Worm (Caenorhabditis elegans) whole organism, young adult: ENCODE results near the gene dpy-13.

ENCODE experiments used
- F39B2.1 ChIP-seq: fragments of 200-800 bp; sonication (Bioruptor generic); IDR thresholded peaks from 2 replicates; pipeline ENCODE4 v1.3.6; 2022; ENCODE audit warnings: missing genetic modification reagents, missing genetic modification characterization, missing compliant biosample characterization
- F55B11.4 ChIP-seq: sonication (generic microtip); optimal IDR thresholded peaks from 2 replicates; lab custom pipeline; 2016; ENCODE audit warnings: missing compliant biosample characterization, missing genetic modification characterization, borderline replicate concordance; ENCODE audit not compliant: insufficient read depth
- Y53F4B.3 ChIP-seq: fragments of 200-800 bp; sonication (Bioruptor generic); IDR thresholded peaks from 2 replicates; pipeline ENCODE4 v1.3.6; 2022; ENCODE audit warnings: missing genetic modification reagents, missing genetic modification characterization, missing compliant biosample characterization
- Y53G8AR.9 ChIP-seq: fragments of 200-800 bp; sonication (Bioruptor generic); conservative IDR thresholded peaks from 2 replicates; pipeline ENCODE4 v1.3.6; 2022; ENCODE audit warnings: missing genetic modification reagents, missing genetic modification characterization, missing compliant biosample characterization
- attf-3 ChIP-seq: fragments of 200-800 bp; sonication (Bioruptor generic); conservative IDR thresholded peaks from 2 replicates; pipeline ENCODE4 v1.3.6; 2022; ENCODE audit warnings: missing genetic modification reagents, missing genetic modification characterization, missing compliant biosample characterization
- bed-2 ChIP-seq: fragments of 200-800 bp; sonication (Bioruptor generic); IDR thresholded peaks from 2 replicates; pipeline ENCODE4 v1.3.6; 2022; ENCODE audit warnings: missing genetic modification reagents, missing genetic modification characterization, missing compliant biosample characterization
- ccch-3 ChIP-seq: fragments of 200-800 bp; sonication (Bioruptor generic); optimal IDR thresholded peaks from 2 replicates; lab custom pipeline; 2018; ENCODE audit warnings: mild to moderate bottlenecking, missing genetic modification characterization, missing compliant biosample characterization
- cebp-2 ChIP-seq: fragments of 200-800 bp; sonication (Bioruptor generic); IDR thresholded peaks from 2 replicates; pipeline ENCODE4 v1.3.6; 2022; ENCODE audit warnings: missing genetic modification characterization, missing compliant biosample characterization
- ceh-58 ChIP-seq: fragments of 200-800 bp; sonication (Bioruptor generic); IDR thresholded peaks from 2 replicates; pipeline ENCODE4 v1.3.6; 2022; ENCODE audit warnings: missing genetic modification characterization, missing compliant biosample characterization
- chd-7 ChIP-seq: sonication (generic microtip); optimal IDR thresholded peaks from 2 replicates; lab custom pipeline; 2016; ENCODE audit warnings: mild to moderate bottlenecking, missing genetic modification characterization, moderate library complexity, missing compliant biosample characterization
- dox-1 ChIP-seq: fragments of 200-800 bp; sonication (Bioruptor generic); IDR thresholded peaks from 2 replicates; pipeline ENCODE4 v1.3.6; 2022; ENCODE audit warnings: missing genetic modification reagents, missing genetic modification characterization, missing compliant biosample characterization
- dpl-1 ChIP-seq: fragments of 150-350 bp; optimal IDR thresholded peaks from 2 replicates; lab custom pipeline; 2014; ENCODE audit warnings: missing biosample characterization, missing genetic modification reagents, missing genetic modification characterization
- efl-1 ChIP-seq: fragments of 150-350 bp; optimal IDR thresholded peaks from 2 replicates; lab custom pipeline; 2014; ENCODE audit warnings: missing biosample characterization, missing genetic modification reagents, missing genetic modification characterization
- egrh-3 ChIP-seq: fragments of 200-800 bp; sonication (Bioruptor generic); IDR thresholded peaks from 2 replicates; pipeline ENCODE4 v1.3.6; 2022; ENCODE audit warnings: missing genetic modification reagents, missing genetic modification characterization, missing compliant biosample characterization
- ets-4 ChIP-seq: fragments of 200-800 bp; sonication (Bioruptor generic); optimal IDR thresholded peaks from 2 replicates; lab custom pipeline; 2018; ENCODE audit warnings: mild to moderate bottlenecking, missing genetic modification characterization, missing compliant biosample characterization
- hlh-26 ChIP-seq: fragments of 200-800 bp; sonication (Bioruptor generic); conservative IDR thresholded peaks from 2 replicates; pipeline ENCODE4 v1.3.6; 2022; ENCODE audit warnings: missing genetic modification reagents, missing genetic modification characterization, missing compliant biosample characterization
- hmg-1.2 ChIP-seq: fragments of 200-800 bp; sonication (Bioruptor generic); IDR thresholded peaks from 2 replicates; pipeline ENCODE4 v1.3.6; 2022; ENCODE audit warnings: missing genetic modification reagents, missing genetic modification characterization, missing compliant biosample characterization
- hsf-1 ChIP-seq: fragments of 200-800 bp; sonication (Bioruptor generic); IDR thresholded peaks from 2 replicates; pipeline ENCODE4 v1.3.6; 2022; ENCODE audit warnings: missing genetic modification reagents, missing genetic modification characterization, missing compliant biosample characterization
- lin-26 ChIP-seq: fragments of 200-800 bp; sonication (Bioruptor generic); IDR thresholded peaks from 2 replicates; pipeline ENCODE4 v1.3.6; 2022; ENCODE audit warnings: missing genetic modification reagents, missing genetic modification characterization, missing compliant biosample characterization
- madf-8 ChIP-seq: fragments of 200-800 bp; sonication (Bioruptor generic); conservative IDR thresholded peaks from 2 replicates; pipeline ENCODE4 v1.3.6; 2022; ENCODE audit warnings: missing genetic modification reagents, missing genetic modification characterization, missing compliant biosample characterization
- mcd-1 ChIP-seq: fragments of 200-800 bp; sonication (Bioruptor generic); IDR thresholded peaks from 2 replicates; pipeline ENCODE4 v1.3.6; 2022; ENCODE audit warnings: missing genetic modification reagents, missing genetic modification characterization, missing compliant biosample characterization
- mes-4 ChIP-seq: sonication (generic microtip); optimal IDR thresholded peaks from 2 replicates; lab custom pipeline; 2016; ENCODE audit warnings: missing genotype, missing genetic modification characterization, missing compliant biosample characterization
- nfya-2 ChIP-seq: fragments of 200-800 bp; sonication (Bioruptor generic); IDR thresholded peaks from 2 replicates; pipeline ENCODE4 v1.3.6; 2022; ENCODE audit warnings: missing genetic modification reagents, missing genetic modification characterization, missing compliant biosample characterization
- nhr-120 ChIP-seq: fragments of 200-800 bp; sonication (Bioruptor generic); IDR thresholded peaks from 2 replicates; pipeline ENCODE4 v1.3.6; 2022; ENCODE audit warnings: missing genetic modification characterization, missing compliant biosample characterization
- nhr-80 ChIP-seq: sonication (generic microtip); optimal IDR thresholded peaks from 2 replicates; lab custom pipeline; 2016; ENCODE audit warnings: missing genetic modification characterization, missing compliant biosample characterization
- pha-4 ChIP-seq: fragments of 150-350 bp; sonication (generic microtip); optimal IDR thresholded peaks from 2 replicates; lab custom pipeline; 2014; ENCODE audit warnings: missing biosample characterization, missing genetic modification reagents, missing genetic modification characterization
- rec-8 ChIP-seq, 2 experiments: sonication (generic microtip); optimal IDR thresholded peaks; 2 replicates each; lab custom pipeline; 2016; ENCODE audit warnings: mild to moderate bottlenecking in 2 of 2, missing genetic modification characterization in 2 of 2, missing genetic modification reagents in 2 of 2, missing genotype in 2 of 2, missing biosample characterization in 1 of 2, missing compliant biosample characterization in 1 of 2, moderate library complexity in 1 of 2
- sea-2 ChIP-seq: fragments of 200-800 bp; sonication (Bioruptor generic); IDR thresholded peaks from 2 replicates; pipeline ENCODE4 v1.3.6; 2022; ENCODE audit warnings: missing genetic modification characterization, missing compliant biosample characterization
- snpc-1.1 ChIP-seq: sonication (generic microtip); optimal IDR thresholded peaks from 2 replicates; lab custom pipeline; 2017; ENCODE audit warnings: missing genetic modification characterization, mild to moderate bottlenecking, missing compliant biosample characterization, antibody characterized with exemption, moderate library complexity, missing genotype, missing genetic modification reagents; ENCODE audit not compliant: insufficient read depth
- snpc-4 ChIP-seq, 5 experiments: fragments of 150-350 bp in 1 of 5; sonication (generic microtip) in 4 of 5; optimal IDR thresholded peaks; 2 replicates each; lab custom pipeline; 2014 to 2018; ENCODE audit warnings: missing genetic modification characterization in 5 of 5, missing biosample characterization in 3 of 5, antibody characterized with exemption in 2 of 5, mild to moderate bottlenecking in 2 of 5, missing compliant biosample characterization in 2 of 5, missing genotype in 2 of 5, moderate library complexity in 2 of 5, missing genetic modification reagents in 1 of 5
- tbx-9 ChIP-seq: sonication (generic microtip); optimal IDR thresholded peaks from 2 replicates; lab custom pipeline; 2016; ENCODE audit warnings: borderline replicate concordance, missing genetic modification characterization, inconsistent platforms, missing compliant biosample characterization
- unc-130 ChIP-seq: sonication (generic microtip); optimal IDR thresholded peaks from 2 replicates; lab custom pipeline; 2016; ENCODE audit warnings: missing genetic modification reagents, missing genetic modification characterization, missing compliant biosample characterization
- zfh-2 ChIP-seq: fragments of 200-800 bp; sonication (Bioruptor generic); conservative IDR thresholded peaks from 2 replicates; pipeline ENCODE4 v1.3.6; 2022; ENCODE audit warnings: missing genetic modification reagents, missing genetic modification characterization, missing compliant biosample characterization
- ztf-6 ChIP-seq: fragments of 200-800 bp; sonication (Bioruptor generic); IDR thresholded peaks from 2 replicates; pipeline ENCODE4 v1.3.6; 2022; ENCODE audit warnings: missing genetic modification reagents, missing genetic modification characterization, missing compliant biosample characterization

Gene dpy-13

DNA sequence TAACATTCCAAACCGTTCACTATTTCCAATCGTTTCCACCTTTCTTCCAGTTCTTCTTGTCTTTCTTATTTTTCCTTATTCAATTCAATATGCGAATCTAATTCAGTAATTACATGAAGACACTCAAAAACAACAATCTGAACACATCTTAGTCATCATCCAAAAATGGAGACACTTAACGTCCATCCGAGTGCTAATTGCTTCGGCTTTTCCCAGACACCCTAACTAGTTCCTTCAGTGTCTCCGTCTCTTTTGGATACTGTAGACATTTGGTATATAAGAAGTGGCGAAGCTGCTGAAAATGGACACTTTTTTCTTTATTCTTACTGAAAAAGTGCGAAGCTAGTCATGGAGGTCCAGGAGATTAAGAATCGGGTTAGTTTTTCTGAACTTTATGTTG lies 27.6 kb downstream of the dpy-13 start, which contains the start of gene col-33 (continued):
- TF ChIP-seq nfya-2 = no peak

DNA sequence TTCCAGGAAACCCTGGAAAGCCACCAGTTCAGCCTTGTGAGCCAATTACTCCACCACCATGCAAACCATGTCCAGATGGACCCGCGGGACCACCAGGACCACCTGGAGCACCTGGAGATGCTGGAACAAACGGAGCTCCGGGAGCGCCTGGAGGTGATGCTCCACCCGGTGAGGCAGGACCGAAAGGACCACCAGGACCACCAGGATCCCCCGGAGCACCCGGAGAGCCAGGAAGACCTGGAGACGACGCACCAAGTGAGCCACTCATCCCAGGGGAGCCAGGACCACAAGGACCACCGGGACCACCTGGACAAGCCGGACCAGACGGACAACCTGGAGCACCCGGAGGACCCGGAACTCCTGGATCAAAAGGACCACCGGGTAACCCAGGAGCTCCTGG lies 29.2 kb downstream of the dpy-13 start:
- TF ChIP-seq attf-3 (GFP tag; lab: Robert Waterston, UW) = 0 out of 2 replicates have a peak, but pooled peaks have one; percentile 1
- TF ChIP-seq madf-8 (GFP tag; lab: Robert Waterston, UW) = no peak
- peak; percentile 96 for TF ChIP-seq zfh-2 (GFP tag; lab: Robert Waterston, UW)
- peak; percentile 97 for TF ChIP-seq egrh-3
- TF ChIP-seq hsf-1 (GFP tag; lab: Robert Waterston, UW) = no peak
- TF ChIP-seq chd-7 (tag; lab: Kevin White, UChicago) = no peak

- TF ChIP-seq hlh-26 (GFP tag; lab: Robert Waterston, UW) (no peak), lin-26 (GFP tag; lab: Robert Waterston, UW) (no peak), F55B11.4 (tag; lab: Kevin White, UChicago) (no peak), ets-4 (GFP tag; lab: Kevin White, UChicago) (no peak), dox-1 (no peak), tbx-9 (tag; lab: Kevin White, UChicago) (no peak), mes-4 (no peak), nhr-80 (tag; lab: Kevin White, UChicago) (no peak), pha-4 (tag; lab: Kevin White, UChicago) (no peak), unc-130 (GFP tag; lab: Kevin White, UChicago) (no peak), Y53G8AR.9 (GFP tag; lab: Robert Waterston, UW) (no peak)
Measured at ce11 chrIV:4265224-4265623, 29.8 kb downstream of the dpy-13 start, which contains the start of gene F36A4.5. TSS of gene F36A4.5 (plus strand) at chrIV:4265524.

- TF ChIP-seq ztf-6 (no peak), ccch-3 (GFP tag; lab: Kevin White, UChicago) (no peak), sea-2 (GFP tag; lab: Robert Waterston, UW) (no peak), dpl-1 (GFP tag; lab: Kevin White, UChicago) (no peak), nhr-120 (GFP tag; lab: Robert Waterston, UW) (no peak), ceh-58 (GFP tag; lab: Robert Waterston, UW) (no peak), zfh-2 (GFP tag; lab: Robert Waterston, UW) (peak; percentile 64), cebp-2 (GFP tag; lab: Robert Waterston, UW) (no peak), mcd-1 (GFP tag; lab: Robert Waterston, UW) (no peak), efl-1 (GFP tag; lab: Kevin White, UChicago) (no peak), bed-2 (GFP tag; lab: Robert Waterston, UW) (no peak), snpc-1.1 (tag; lab: Kevin White, UChicago) (peak; percentile 41), snpc-4 (GFP tag; optimal IDR thresholded peaks at IDR 0.05; lab: Kevin White, UChicago) (peak; percentile 33), snpc-4 (tag; optimal IDR thresholded peaks at IDR 0.05; lab: Kevin White, UChicago) (peak in 2 of 4 experiments; percentile 8 to 83), Y53F4B.3 (GFP tag; lab: Robert Waterston, UW) (no peak), F39B2.1 (no peak), hmg-1.2 (peak; percentile 43; the same call in 1 of the 2 replicates), rec-8 (tag; optimal IDR thresholded peaks at IDR 0.05; lab: Kevin White, UChicago) (no peak)
- TF ChIP-seq, all 124 proteins: peak for 4
Measured at ce11 chrIV:4265951-4266350, 30.5 kb downstream of the dpy-13 start.
